Worm (Caenorhabditis elegans): ENCODE results near the gene ZK622.5.

- no peak for TF ChIP-seq snpc-4 (GFP tag; optimal IDR thresholded peaks at IDR 0.05)
- no peak for TF ChIP-seq snpc-4 (tag; optimal IDR thresholded peaks at IDR 0.05)
- TF ChIP-seq nhr-90 (tag; optimal IDR thresholded peaks at IDR 0.05): no peak
- TF ChIP-seq C06A6.2 (GFP tag; conservative IDR thresholded peaks at IDR 0.05): no peak
- no peak for TF ChIP-seq F52B5.7 (tag; optimal IDR thresholded peaks at IDR 0.05)
- TF ChIP-seq efl-1 (GFP tag; optimal IDR thresholded peaks at IDR 0.05): no peak
- TF ChIP-seq him-1 (tag; optimal IDR thresholded peaks at IDR 0.05): no peak
- no peak for TF ChIP-seq hsf-1 (GFP tag; IDR thresholded peaks at IDR 0.05)
- no peak for TF ChIP-seq mxl-1 (tag; optimal IDR thresholded peaks at IDR 0.05)
- no peak for TF ChIP-seq ets-4 (GFP tag; optimal IDR thresholded peaks at IDR 0.05)
- no peak for TF ChIP-seq ama-1 (optimal IDR thresholded peaks at IDR 0.05)
- TF ChIP-seq ama-1 (GFP tag; optimal IDR thresholded peaks at IDR 0.05): no peak
- no peak for TF ChIP-seq chd-7 (tag; optimal IDR thresholded peaks at IDR 0.05)
- no peak for TF ChIP-seq zfh-2 (GFP tag; conservative IDR thresholded peaks at IDR 0.05)
- TF ChIP-seq ztf-22 (GFP tag; optimal IDR thresholded peaks at IDR 0.05): no peak
- TF ChIP-seq unc-130 (GFP tag; optimal IDR thresholded peaks at IDR 0.05): no peak
Measured at ce11 chrII:5277780-5278179, 11.5 kb upstream of the ZK622.5 start.

Data from whole organism, young adult.